Fruit fly (Drosophila melanogaster) whole organism, embryonic: ENCODE measurements around the gene ZIPIC.

Experiments
- C15 ChIP-seq: fragments of 200-800 bp; sonication (Bioruptor generic); IDR thresholded peaks from 3 replicates; pipeline ENCODE4 v1.3.6; 2022; ENCODE audit warnings: missing biosample characterization, missing genetic modification characterization
- CG10321 ChIP-seq: fragments of 200-800 bp; sonication (Bioruptor generic); IDR thresholded peaks from 2 replicates; pipeline ENCODE4 v1.3.6; 2022; ENCODE audit warnings: missing biosample characterization, missing genetic modification characterization
- CG10979 ChIP-seq: fragments of 200-800 bp; sonication (Bioruptor generic); optimal IDR thresholded peaks from 2 replicates; lab custom pipeline; 2018; ENCODE audit warnings: missing biosample characterization, mild to moderate bottlenecking, missing genetic modification characterization, moderate library complexity
- CG12155 ChIP-seq: fragments of 200-800 bp; sonication (Bioruptor generic); optimal IDR thresholded peaks from 3 replicates; lab custom pipeline; 2016; ENCODE audit warnings: missing biosample characterization, missing genetic modification characterization
- CG12299 ChIP-seq: fragments of 200-800 bp; sonication (Bioruptor generic); optimal IDR thresholded peaks from 2 replicates; lab custom pipeline; 2018; ENCODE audit warnings: missing biosample characterization, mild to moderate bottlenecking, missing genetic modification characterization
- CG13775 ChIP-seq: fragments of 200-800 bp; sonication (Bioruptor generic); optimal IDR thresholded peaks from 3 replicates; lab custom pipeline; 2017; ENCODE audit warnings: missing biosample characterization, mild to moderate bottlenecking, missing genetic modification characterization
- CG17385 ChIP-seq: fragments of 200-800 bp; sonication (Bioruptor generic); optimal IDR thresholded peaks from 3 replicates; lab custom pipeline; 2018; ENCODE audit warnings: missing biosample characterization, mild to moderate bottlenecking, missing genetic modification characterization
- CG3281 ChIP-seq: fragments of 200-800 bp; sonication (Bioruptor generic); optimal IDR thresholded peaks from 3 replicates; lab custom pipeline; 2017; ENCODE audit warnings: missing biosample characterization, mild to moderate bottlenecking, missing genetic modification characterization
- CG3407 ChIP-seq: fragments of 200-800 bp; sonication (Bioruptor generic); optimal IDR thresholded peaks from 2 replicates; lab custom pipeline; 2018; ENCODE audit warnings: missing biosample characterization, mild to moderate bottlenecking, missing genetic modification characterization
- CG34376 ChIP-seq: fragments of 200-800 bp; sonication (Bioruptor generic); optimal IDR thresholded peaks from 2 replicates; lab custom pipeline; 2018; ENCODE audit warnings: missing biosample characterization, mild to moderate bottlenecking, missing genetic modification characterization
- CG7839 ChIP-seq: fragments of 200-800 bp; sonication (Bioruptor generic); optimal IDR thresholded peaks from 3 replicates; lab custom pipeline; 2018; ENCODE audit warnings: missing biosample characterization, mild to moderate bottlenecking, missing genetic modification characterization, moderate library complexity
- CG8290 ChIP-seq, 3 experiments: fragments of 200-800 bp; sonication (Bioruptor generic); optimal IDR thresholded peaks; 2 replicates each; lab custom pipeline; 2016 to 2019; ENCODE audit warnings: missing biosample characterization in 3 of 3, missing genetic modification characterization in 3 of 3, mild to moderate bottlenecking in 2 of 3, moderate library complexity in 1 of 3
- CG9437 ChIP-seq: fragments of 200-800 bp; sonication (Bioruptor generic); optimal IDR thresholded peaks from 2 replicates; lab custom pipeline; 2018; ENCODE audit warnings: missing biosample characterization, mild to moderate bottlenecking, missing genetic modification characterization
- CoRest ChIP-seq: fragments of 200-800 bp; sonication (Bioruptor generic); optimal IDR thresholded peaks from 3 replicates; lab custom pipeline; 2018; ENCODE audit warnings: missing biosample characterization, mild to moderate bottlenecking, missing genetic modification characterization, moderate library complexity
- CrebB ChIP-seq: fragments of 200-800 bp; sonication (Bioruptor generic); optimal IDR thresholded peaks from 3 replicates; lab custom pipeline; 2018; ENCODE audit warnings: missing biosample characterization, mild to moderate bottlenecking, missing genetic modification characterization
- Deaf1 ChIP-seq: fragments of 200-800 bp; optimal IDR thresholded peaks from 3 replicates; lab custom pipeline; 2019; ENCODE audit warnings: missing biosample characterization, mild to moderate bottlenecking, missing genetic modification characterization, moderate library complexity
- ERR ChIP-seq: fragments of 200-800 bp; sonication (Bioruptor generic); optimal IDR thresholded peaks from 2 replicates; lab custom pipeline; 2016; ENCODE audit warnings: missing biosample characterization, missing genetic modification characterization
- Fer1 ChIP-seq: fragments of 200-800 bp; sonication (Bioruptor generic); optimal IDR thresholded peaks from 2 replicates; lab custom pipeline; 2017; ENCODE audit warnings: missing biosample characterization, mild to moderate bottlenecking, missing genetic modification characterization
- HLH3B ChIP-seq: fragments of 200-800 bp; sonication (Bioruptor generic); IDR thresholded peaks from 2 replicates; pipeline ENCODE4 v1.3.6; 2022; ENCODE audit warnings: missing biosample characterization, missing genetic modification characterization
- Hr3 ChIP-seq: fragments of 200-800 bp; sonication (Bioruptor generic); optimal IDR thresholded peaks from 3 replicates; lab custom pipeline; 2016; ENCODE audit warnings: missing biosample characterization, missing genetic modification characterization
- Hsf ChIP-seq: fragments of 200-800 bp; sonication (Bioruptor generic); optimal IDR thresholded peaks from 3 replicates; lab custom pipeline; 2016; ENCODE audit warnings: missing biosample characterization, missing genetic modification characterization
- Meics ChIP-seq: fragments of 200-800 bp; sonication (Bioruptor generic); optimal IDR thresholded peaks from 2 replicates; lab custom pipeline; 2017; ENCODE audit warnings: missing biosample characterization, mild to moderate bottlenecking, missing genetic modification characterization
- NFAT ChIP-seq: fragments of 200-800 bp; sonication (Bioruptor generic); IDR thresholded peaks from 2 replicates; pipeline ENCODE4 v1.3.6; 2022; ENCODE audit warnings: missing biosample characterization, missing genetic modification characterization
- Nf-YC ChIP-seq: fragments of 200-800 bp; optimal IDR thresholded peaks from 3 replicates; lab custom pipeline; 2019; ENCODE audit warnings: missing biosample characterization, mild to moderate bottlenecking, missing genetic modification characterization, moderate library complexity
- Ravus ChIP-seq: fragments of 200-800 bp; sonication (Bioruptor generic); IDR thresholded peaks from 2 replicates; pipeline ENCODE4 v1.3.6; 2022; ENCODE audit warnings: missing biosample characterization, missing genetic modification characterization
- Side ChIP-seq: fragments of 200-800 bp; sonication (Bioruptor generic); optimal IDR thresholded peaks from 2 replicates; lab custom pipeline; 2016; ENCODE audit warnings: missing biosample characterization, missing genetic modification characterization
- Sry-β ChIP-seq: fragments of 200-800 bp; sonication (Bioruptor generic); optimal IDR thresholded peaks from 2 replicates; lab custom pipeline; 2018; ENCODE audit warnings: missing biosample characterization, mild to moderate bottlenecking, missing genetic modification characterization, moderate library complexity
- Stat92E ChIP-seq, 3 experiments: fragments of >200 bp in 2 of 3; fragments of 200-800 bp in 1 of 3; sonication (Bioruptor generic) in 1 of 3; optimal IDR thresholded peaks; 2 replicates each; lab custom pipeline; 2017 to 2019; ENCODE audit warnings: missing biosample characterization in 3 of 3, missing genetic modification characterization in 3 of 3, mild to moderate bottlenecking in 1 of 3, moderate library complexity in 1 of 3
- Trl ChIP-seq, 3 experiments: fragments of >200 bp in 2 of 3; fragments of 200-800 bp in 1 of 3; sonication (Bioruptor generic) in 1 of 3; optimal IDR thresholded peaks; 2 replicates in 1 of 3; 3 replicates in 2 of 3; lab custom pipeline; 2016 to 2017; ENCODE audit warnings: missing biosample characterization in 1 of 3, missing genetic modification characterization in 1 of 3
- ab ChIP-seq: fragments of 200-800 bp; sonication (Bioruptor generic); optimal IDR thresholded peaks from 2 replicates; lab custom pipeline; 2016; ENCODE audit warnings: missing biosample characterization, missing genetic modification characterization
- aop ChIP-seq: fragments of 200-800 bp; sonication (Bioruptor generic); IDR thresholded peaks from 2 replicates; pipeline ENCODE4 v1.3.6; 2022; ENCODE audit warnings: missing biosample characterization, missing genetic modification characterization
- az2 ChIP-seq: fragments of 200-800 bp; sonication (Bioruptor generic); optimal IDR thresholded peaks from 3 replicates; lab custom pipeline; 2016; ENCODE audit warnings: missing biosample characterization, missing genetic modification characterization
- cato ChIP-seq: fragments of 200-800 bp; sonication (Bioruptor generic); optimal IDR thresholded peaks from 2 replicates; lab custom pipeline; 2016; ENCODE audit warnings: missing biosample characterization, missing genetic modification characterization, borderline replicate concordance
- danr ChIP-seq: fragments of 200-800 bp; sonication (Bioruptor generic); IDR thresholded peaks from 2 replicates; pipeline ENCODE4 v1.3.6; 2022; ENCODE audit warnings: missing biosample characterization, missing genetic modification characterization
- dysf ChIP-seq: fragments of 200-800 bp; sonication (Bioruptor generic); IDR thresholded peaks from 3 replicates; pipeline ENCODE4 v1.3.6; 2022; ENCODE audit warnings: missing biosample characterization, missing genetic modification characterization
- en ChIP-seq: fragments of 200-800 bp; sonication (Bioruptor generic); optimal IDR thresholded peaks from 2 replicates; lab custom pipeline; 2016; ENCODE audit warnings: missing biosample characterization, missing genetic modification characterization
- gro ChIP-seq: fragments of 200-800 bp; sonication (Bioruptor generic); optimal IDR thresholded peaks from 2 replicates; lab custom pipeline; 2016; ENCODE audit warnings: missing biosample characterization, missing genetic modification characterization
- h ChIP-seq: fragments of >200 bp; optimal IDR thresholded peaks from 2 replicates; lab custom pipeline; 2017
- ham ChIP-seq: fragments of 200-800 bp; sonication (Bioruptor generic); IDR thresholded peaks from 2 replicates; pipeline ENCODE4 v1.3.6; 2022; ENCODE audit warnings: missing biosample characterization, missing genetic modification characterization
- her ChIP-seq: fragments of 200-800 bp; sonication (Bioruptor generic); optimal IDR thresholded peaks from 2 replicates; lab custom pipeline; 2016; ENCODE audit warnings: missing biosample characterization, missing genetic modification characterization
- jing ChIP-seq: fragments of 200-800 bp; sonication (Bioruptor generic); optimal IDR thresholded peaks from 2 replicates; lab custom pipeline; 2018; ENCODE audit warnings: missing biosample characterization, mild to moderate bottlenecking, missing genetic modification characterization
- jumu ChIP-seq: fragments of 200-800 bp; sonication (Bioruptor generic); optimal IDR thresholded peaks from 3 replicates; lab custom pipeline; 2016; ENCODE audit warnings: missing biosample characterization, missing genetic modification characterization
- ken ChIP-seq: fragments of 200-800 bp; sonication (Bioruptor generic); IDR thresholded peaks from 3 replicates; pipeline ENCODE4 v1.3.6; 2022; ENCODE audit warnings: missing biosample characterization, missing genetic modification characterization
- mirr ChIP-seq: fragments of 200-800 bp; sonication (Bioruptor generic); optimal IDR thresholded peaks from 3 replicates; lab custom pipeline; 2018; ENCODE audit warnings: missing biosample characterization, mild to moderate bottlenecking, missing genetic modification characterization
- odd ChIP-seq: fragments of 200-800 bp; sonication (Bioruptor generic); optimal IDR thresholded peaks from 2 replicates; lab custom pipeline; 2017; ENCODE audit warnings: missing biosample characterization, mild to moderate bottlenecking, missing genetic modification characterization
- pfk ChIP-seq: fragments of 200-800 bp; sonication (Bioruptor generic); optimal IDR thresholded peaks from 2 replicates; lab custom pipeline; 2018; ENCODE audit warnings: missing biosample characterization, mild to moderate bottlenecking, missing genetic modification characterization, moderate library complexity
- prd ChIP-seq, 3 experiments: fragments of >200 bp in 2 of 3; fragments of 200-800 bp in 1 of 3; sonication (Bioruptor generic) in 1 of 3; optimal IDR thresholded peaks in 2 of 3; IDR thresholded peaks in 1 of 3; 2 replicates in 2 of 3; 3 replicates in 1 of 3; pipeline versions ENCODE4 v1.3.6 to Lab custom; 2017 to 2022; ENCODE audit warnings: missing biosample characterization in 1 of 3, missing genetic modification characterization in 1 of 3
- sisA ChIP-seq: fragments of 200-800 bp; sonication (Bioruptor generic); IDR thresholded peaks from 2 replicates; pipeline ENCODE4 v1.3.6; 2022; ENCODE audit warnings: missing biosample characterization, missing genetic modification characterization
- sna ChIP-seq: fragments of 200-800 bp; sonication (Bioruptor generic); IDR thresholded peaks from 2 replicates; pipeline ENCODE4 v1.3.6; 2022; ENCODE audit warnings: missing biosample characterization, missing genetic modification characterization; ENCODE audit not compliant: partially characterized antibody
- yki ChIP-seq: fragments of >200 bp; optimal IDR thresholded peaks from 3 replicates; lab custom pipeline; 2018

ZIPIC gene

DNA sequence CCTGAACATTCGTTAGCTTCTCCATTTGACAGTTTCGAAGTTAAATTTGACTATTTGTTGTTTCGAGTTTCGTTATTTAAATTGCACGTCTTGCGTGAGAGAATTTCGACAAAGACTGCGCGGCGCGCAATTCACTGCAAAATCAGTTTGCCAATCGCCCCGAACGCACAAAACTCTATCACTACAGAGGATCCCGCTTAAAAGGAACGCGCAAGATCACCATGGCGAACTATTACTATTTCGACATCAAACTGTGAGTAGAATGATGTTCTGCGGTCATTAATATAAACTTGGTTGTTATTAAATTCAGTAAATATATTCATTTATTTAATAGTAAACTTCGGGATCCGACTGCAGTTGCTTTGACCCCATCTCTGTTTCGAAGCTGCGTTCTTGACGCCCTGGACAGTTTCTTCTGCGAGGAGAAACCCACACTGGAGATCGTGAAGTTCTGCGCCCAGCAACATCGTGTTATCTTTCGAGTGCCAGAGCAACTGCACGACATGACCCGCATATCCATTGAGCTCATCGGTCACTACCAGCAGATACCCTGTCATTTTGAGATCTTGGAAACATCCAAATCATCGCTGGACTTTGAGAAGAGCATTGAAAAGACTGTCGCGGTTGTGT is 19.4 kb upstream of the ZIPIC start, which contains the start of the genes Rpp14b and spn-A (continued):
- TF ChIP-seq Trl (optimal IDR thresholded peaks at IDR 0.05; lab: Kevin White, UChicago) = no peak
- TF ChIP-seq Trl (GFP tag; optimal IDR thresholded peaks at IDR 0.05; lab: Kevin White, UChicago) = no peak
- TF ChIP-seq gro (GFP tag; lab: Kevin White, UChicago) = no peak
- TF ChIP-seq CG34376 (GFP tag; lab: Kevin White, UChicago) = no peak
- TF ChIP-seq jumu = no peak
- no peak for TF ChIP-seq CG10321 (GFP tag; lab: Robert Waterston, UW)
- TF ChIP-seq sna = no peak
- TF ChIP-seq HLH3B (GFP tag; lab: Robert Waterston, UW) = no peak
- no peak for TF ChIP-seq CG12155
- TF ChIP-seq Sry-β = no peak
- no peak for TF ChIP-seq Side (GFP tag; lab: Kevin White, UChicago)
- no peak for TF ChIP-seq CG9437
- TF ChIP-seq dysf (GFP tag; lab: Robert Waterston, UW) = no peak
- TF ChIP-seq CG3407 (GFP tag; lab: Kevin White, UChicago) = no peak
- no peak for TF ChIP-seq pfk (GFP tag; lab: Kevin White, UChicago)
- TF ChIP-seq Deaf1 (tag; lab: Kevin White, UChicago) = no peak
- no peak for TF ChIP-seq Nf-YC (tag; lab: Kevin White, UChicago)
- no peak for TF ChIP-seq CG10979 (tag; lab: Kevin White, UChicago)
- TF ChIP-seq CG8290 (GFP tag; optimal IDR thresholded peaks at IDR 0.05; lab: Kevin White, UChicago) = no peak
- peak in 1 of 2 experiments; percentile 61 for TF ChIP-seq CG8290 (tag; optimal IDR thresholded peaks at IDR 0.05; lab: Kevin White, UChicago)
- TF ChIP-seq Hr3 (GFP tag; lab: Kevin White, UChicago) = no peak
- TF ChIP-seq aop (GFP tag; lab: Robert Waterston, UW) = no peak
- TF ChIP-seq Hsf (GFP tag; lab: Kevin White, UChicago) = no peak
- TF ChIP-seq NFAT (GFP tag; lab: Robert Waterston, UW) = 0 out of 2 replicates have a peak, but pooled peaks have one; percentile 11
- TF ChIP-seq sisA (GFP tag; lab: Robert Waterston, UW) = peak; percentile 25; the same call in 1 of the 2 replicates
- no peak for TF ChIP-seq CG3281 (GFP tag; lab: Kevin White, UChicago)
- TF ChIP-seq yki (lab: Kevin White, UChicago) = peak; percentile 47
- no peak for TF ChIP-seq prd (optimal IDR thresholded peaks at IDR 0.05; lab: Kevin White, UChicago)
- TF ChIP-seq prd (GFP tag; IDR thresholded peaks at IDR 0.05; lab: Robert Waterston, UW) = peak; percentile 56; the same call in 2 of the 3 replicates
- peak; percentile 14 for TF ChIP-seq CoRest (tag; lab: Kevin White, UChicago)
- TF ChIP-seq her = no peak
- TF ChIP-seq CG12299 (tag; lab: Kevin White, UChicago) = no peak
- TF ChIP-seq CG17385 (GFP tag; lab: Kevin White, UChicago) = peak; percentile 3
- TF ChIP-seq CG13775 (GFP tag; lab: Kevin White, UChicago) = peak; percentile 40
- TF ChIP-seq danr (GFP tag; lab: Robert Waterston, UW) = no peak
- no peak for TF ChIP-seq CrebB (tag; lab: Kevin White, UChicago)
- TF ChIP-seq ab (GFP tag; lab: Kevin White, UChicago) = no peak
- no peak for TF ChIP-seq Stat92E (GFP tag; optimal IDR thresholded peaks at IDR 0.05; lab: Kevin White, UChicago)
- TF ChIP-seq Ravus (GFP tag; lab: Robert Waterston, UW) = no peak
- TF ChIP-seq en (GFP tag; lab: Kevin White, UChicago) = no peak
- TF ChIP-seq ERR (GFP tag; lab: Kevin White, UChicago) = no peak
- no peak for TF ChIP-seq h (lab: Kevin White, UChicago)
- no peak for TF ChIP-seq jing
- TF ChIP-seq Meics (GFP tag; lab: Kevin White, UChicago) = peak; percentile 30
- peak; percentile 29; the same call in 1 of the 3 replicates for TF ChIP-seq ken (GFP tag; lab: Robert Waterston, UW)
- no peak for TF ChIP-seq CG7839 (tag; lab: Kevin White, UChicago)
- TF ChIP-seq az2 (GFP tag; lab: Kevin White, UChicago) = no peak
- no peak for TF ChIP-seq Fer1 (GFP tag; lab: Kevin White, UChicago)
- no peak for TF ChIP-seq mirr
- no peak for TF ChIP-seq C15 (GFP tag; lab: Robert Waterston, UW)
- TF ChIP-seq odd (GFP tag; lab: Kevin White, UChicago) = no peak
- TF ChIP-seq ham = no peak
- TF ChIP-seq cato = no peak
